Worm (Caenorhabditis elegans) whole organism, mixed stage, embryonic: ENCODE data around the gene pqn-84.

Experiments
- blmp-1 ChIP-seq: fragments of 150-350 bp; optimal IDR thresholded peaks from 2 replicates; lab custom pipeline; 2014; ENCODE audit warnings: missing biosample characterization, missing genetic modification characterization
- elt-3 ChIP-seq: fragments of 150-350 bp; optimal IDR thresholded peaks from 2 replicates; lab custom pipeline; 2014; ENCODE audit warnings: missing biosample characterization, missing genetic modification characterization
- hlh-1 ChIP-seq: fragments of 150-350 bp; optimal IDR thresholded peaks from 2 replicates; lab custom pipeline; 2014; ENCODE audit warnings: missing biosample characterization, missing genetic modification reagents, missing genetic modification characterization
- lsy-2 ChIP-seq: fragments of 150-350 bp; optimal IDR thresholded peaks from 2 replicates; lab custom pipeline; 2014; ENCODE audit warnings: missing biosample characterization, missing genetic modification characterization
- mep-1 ChIP-seq: fragments of 150-350 bp; optimal IDR thresholded peaks from 2 replicates; lab custom pipeline; 2017; ENCODE audit warnings: missing biosample characterization, missing genetic modification reagents, missing genetic modification characterization, inconsistent platforms
- nhr-28 ChIP-seq: fragments of 150-350 bp; optimal IDR thresholded peaks from 2 replicates; lab custom pipeline; 2014; ENCODE audit warnings: missing biosample characterization, missing genetic modification characterization
- nhr-76 ChIP-seq: sonication (generic microtip); optimal IDR thresholded peaks from 2 replicates; lab custom pipeline; 2017; ENCODE audit warnings: missing biosample characterization, missing genetic modification characterization
- unc-120 ChIP-seq: sonication (generic microtip); optimal IDR thresholded peaks from 2 replicates; lab custom pipeline; 2017; ENCODE audit warnings: missing genetic modification characterization, missing compliant biosample characterization; ENCODE audit not compliant: poor library complexity, severe bottlenecking
- unc-62 ChIP-seq: fragments of 150-350 bp; optimal IDR thresholded peaks from 2 replicates; lab custom pipeline; 2014; ENCODE audit warnings: missing biosample characterization, missing genetic modification reagents, missing genetic modification characterization

- TF ChIP-seq hlh-1 (tag; lab: Kevin White, UChicago), result no peak
- TF ChIP-seq elt-3, result no peak
- no peak for TF ChIP-seq blmp-1
- TF ChIP-seq unc-62, result no peak
- TF ChIP-seq lsy-2 (tag; lab: Kevin White, UChicago), result no peak
- TF ChIP-seq nhr-76, result no peak
- no peak for TF ChIP-seq unc-120 (tag; lab: Kevin White, UChicago)
- TF ChIP-seq mep-1, result no peak
- no peak for TF ChIP-seq nhr-28 (tag; lab: Kevin White, UChicago)
Observed at ce11 chrIII:11708722-11709121, 8.7 kb downstream of the pqn-84 start, which contains the start of gene Y41C4A.8.
